Worm (Caenorhabditis elegans) whole organism, dauer: ENCODE measurements around the gene Y110A2AL.6.

Experiments
- unc-62 ChIP-seq: sonication (generic microtip); optimal IDR thresholded peaks from 2 replicates; lab custom pipeline; 2017; ENCODE audit warnings: missing biosample characterization, missing genetic modification reagents, missing genetic modification characterization

Y110A2AL.6 gene

ce11 chrII:2830144-2830543 lies 11.3 kb downstream of the Y110A2AL.6 start:
- TF ChIP-seq unc-62 (GFP tag; lab: Kevin White, UChicago): no peak

- no peak for TF ChIP-seq unc-62 (GFP tag; lab: Kevin White, UChicago)
These were observed 11.9 kb downstream of the Y110A2AL.6 start for ce11 chrII:2829482-2829881.

ce11 chrII:2827859-2828403 lies 13.5 kb downstream of the Y110A2AL.6 start, which contains the start of gene K12H6.8:
K12H6.8 (plus strand) TSS chrII:2827896.
- no peak for TF ChIP-seq unc-62 (GFP tag; lab: Kevin White, UChicago)

ce11 chrII:2826073-2826472 lies 15.4 kb downstream of the Y110A2AL.6 start, which contains the start of gene K12H6.5:
K12H6.5 (minus strand) TSS chrII:2826173.
- TF ChIP-seq unc-62 (GFP tag; lab: Kevin White, UChicago): no peak

- TF ChIP-seq unc-62 (GFP tag; lab: Kevin White, UChicago): no peak
These were observed 17.3 kb downstream of the Y110A2AL.6 start, which contains the start of the genes K12H6.4 and K12H6.9 for ce11 chrII:2824169-2824568. K12H6.4 (minus strand) TSS chrII:2824269. K12H6.9 (plus strand) TSS chrII:2824404.

ce11 chrII:2822435-2822920 lies 19.0 kb downstream of the Y110A2AL.6 start, which contains the start of the genes fut-4 and K12H6.10:
fut-4 (minus strand) TSS chrII:2822535.
K12H6.10 (plus strand) TSS chrII:2822870.
- TF ChIP-seq unc-62 (GFP tag; lab: Kevin White, UChicago): no peak

ce11 chrII:2816676-2817075 lies 24.8 kb downstream of the Y110A2AL.6 start, which contains the start of gene set-13:
set-13 (plus strand) TSS chrII:2816976.
- TF ChIP-seq unc-62 (GFP tag; lab: Kevin White, UChicago): no peak

ce11 chrII:2815444-2815843 lies 26.0 kb downstream of the Y110A2AL.6 start, which contains the start of gene K12H6.2:
K12H6.2 (minus strand) TSS chrII:2815544.
- no peak for TF ChIP-seq unc-62 (GFP tag; lab: Kevin White, UChicago)

- no peak for TF ChIP-seq unc-62 (GFP tag; lab: Kevin White, UChicago)
These were observed 26.4 kb downstream of the Y110A2AL.6 start for ce11 chrII:2815017-2815416.

ce11 chrII:2807674-2808206 lies 33.7 kb downstream of the Y110A2AL.6 start, which contains the start of gene K12H6.12:
K12H6.12 (plus strand) TSS chrII:2808156.
- no peak for TF ChIP-seq unc-62 (GFP tag; lab: Kevin White, UChicago)

- no peak for TF ChIP-seq unc-62 (GFP tag; lab: Kevin White, UChicago)
These were observed 35.9 kb downstream of the Y110A2AL.6 start for ce11 chrII:2805566-2805965.

- no peak for TF ChIP-seq unc-62 (GFP tag; lab: Kevin White, UChicago)
These were observed 36.5 kb downstream of the Y110A2AL.6 start for ce11 chrII:2804949-2805348.

- no peak for TF ChIP-seq unc-62 (GFP tag; lab: Kevin White, UChicago)
These were observed 37.2 kb downstream of the Y110A2AL.6 start for ce11 chrII:2804245-2804644.

ce11 chrII:2802804-2803586 lies 38.4 kb downstream of the Y110A2AL.6 start:
- TF ChIP-seq unc-62 (GFP tag; lab: Kevin White, UChicago): no peak

- no peak for TF ChIP-seq unc-62 (GFP tag; lab: Kevin White, UChicago)
These were observed 39.7 kb downstream of the Y110A2AL.6 start for ce11 chrII:2801764-2802163.
